Worm (Caenorhabditis elegans) whole organism, late embryonic: Measurements from ENCODE around the gene Y22F5A.11.

Source experiments
- F13H6.1 ChIP-seq: sonication (generic microtip); optimal IDR thresholded peaks from 2 replicates; lab custom pipeline; 2016; ENCODE audit warnings: missing genetic modification characterization, missing compliant biosample characterization
- Y22D7AL.16 ChIP-seq: sonication (generic microtip); optimal IDR thresholded peaks from 2 replicates; lab custom pipeline; 2016; ENCODE audit warnings: missing genetic modification characterization, missing compliant biosample characterization
- ama-1 ChIP-seq: fragments of 150-350 bp; optimal IDR thresholded peaks from 2 replicates; lab custom pipeline; 2014
- ceh-2 ChIP-seq: sonication (generic microtip); optimal IDR thresholded peaks from 2 replicates; lab custom pipeline; 2016; ENCODE audit warnings: missing genotype, missing genetic modification characterization, missing compliant biosample characterization
- ceh-34 ChIP-seq: sonication (generic microtip); optimal IDR thresholded peaks from 2 replicates; lab custom pipeline; 2016; ENCODE audit warnings: mild to moderate bottlenecking, missing genetic modification characterization, missing compliant biosample characterization
- lin-11 ChIP-seq: fragments of 200-800 bp; sonication (Bioruptor generic); optimal IDR thresholded peaks from 2 replicates; lab custom pipeline; 2018; ENCODE audit warnings: mild to moderate bottlenecking, missing genetic modification characterization, missing compliant biosample characterization
- pax-1 ChIP-seq: fragments of 150-350 bp; optimal IDR thresholded peaks from 2 replicates; lab custom pipeline; 2014; ENCODE audit warnings: missing biosample characterization, missing genetic modification characterization
- pha-4 ChIP-seq: fragments of 150-350 bp; optimal IDR thresholded peaks from 2 replicates; lab custom pipeline; 2018; ENCODE audit warnings: missing biosample characterization, missing genetic modification reagents, missing genetic modification characterization
- sox-4 ChIP-seq: sonication (generic microtip); optimal IDR thresholded peaks from 2 replicates; lab custom pipeline; 2017; ENCODE audit warnings: mild to moderate bottlenecking, missing genetic modification characterization, inconsistent platforms, missing compliant biosample characterization
- unc-3 ChIP-seq, 2 experiments: fragments of 200-800 bp in 1 of 2; sonication (Bioruptor generic) in 1 of 2; sonication (generic microtip) in 1 of 2; conservative IDR thresholded peaks in 1 of 2; optimal IDR thresholded peaks in 1 of 2; 2 replicates each; pipeline versions ENCODE4 v1.3.6 to Lab custom; 2016 to 2022; ENCODE audit warnings: missing compliant biosample characterization in 2 of 2, missing genetic modification characterization in 2 of 2, missing genetic modification reagents in 1 of 2
- unc-86 ChIP-seq: sonication (generic microtip); optimal IDR thresholded peaks from 2 replicates; lab custom pipeline; 2016; ENCODE audit warnings: missing genetic modification characterization, missing compliant biosample characterization

ce11 chrV:10283444-10283843, 8.0 kb upstream of the Y22F5A.11 start, which contains the start of gene lys-3:
- no peak for TF ChIP-seq unc-3 (GFP tag; conservative IDR thresholded peaks at IDR 0.05; lab: Robert Waterston, UW)
- no peak for TF ChIP-seq unc-3 (tag; optimal IDR thresholded peaks at IDR 0.05; lab: Kevin White, UChicago)
- no peak for TF ChIP-seq pha-4 (tag; lab: Kevin White, UChicago)
- TF ChIP-seq unc-86 (tag; lab: Kevin White, UChicago) = no peak
- no peak for TF ChIP-seq ceh-2 (tag; lab: Kevin White, UChicago)
- TF ChIP-seq lin-11 (tag; lab: Kevin White, UChicago) = no peak
- no peak for TF ChIP-seq ceh-34 (tag; lab: Kevin White, UChicago)
- no peak for TF ChIP-seq ama-1 (lab: Kevin White, UChicago)
- no peak for TF ChIP-seq sox-4
- TF ChIP-seq Y22D7AL.16 = no peak
- TF ChIP-seq pax-1 (tag; lab: Kevin White, UChicago) = no peak
- TF ChIP-seq F13H6.1 (tag; lab: Kevin White, UChicago) = no peak
